Worm (Caenorhabditis elegans) whole organism, young adult: ENCODE results near the gene lrch-1.

Experiments used
- B0019.2 ChIP-seq: fragments of 200-800 bp; sonication (Bioruptor generic); conservative IDR thresholded peaks from 2 replicates; pipeline ENCODE4 v1.3.6; 2022; ENCODE audit warnings: missing genetic modification reagents, missing genetic modification characterization, missing compliant biosample characterization
- B0035.1 ChIP-seq: sonication (generic microtip); optimal IDR thresholded peaks from 2 replicates; lab custom pipeline; 2016; ENCODE audit warnings: missing genetic modification characterization, mild to moderate bottlenecking, missing compliant biosample characterization, missing genotype, missing genetic modification reagents
- B0261.1 ChIP-seq: sonication (generic microtip); optimal IDR thresholded peaks from 2 replicates; lab custom pipeline; 2016; ENCODE audit warnings: mild to moderate bottlenecking, missing genetic modification characterization, moderate library complexity, missing compliant biosample characterization
- C06A6.2 ChIP-seq: fragments of 200-800 bp; sonication (Bioruptor generic); conservative IDR thresholded peaks from 2 replicates; pipeline ENCODE4 v1.3.6; 2022; ENCODE audit warnings: missing genetic modification characterization, missing compliant biosample characterization
- F23B12.7 ChIP-seq: sonication (generic microtip); optimal IDR thresholded peaks from 2 replicates; lab custom pipeline; 2017; ENCODE audit warnings: missing genetic modification characterization, mild to moderate bottlenecking, missing compliant biosample characterization, antibody characterized with exemption, moderate library complexity; ENCODE audit not compliant: insufficient read depth
- F52B5.7 ChIP-seq: sonication (generic microtip); optimal IDR thresholded peaks from 2 replicates; lab custom pipeline; 2016; ENCODE audit warnings: mild to moderate bottlenecking, missing genetic modification characterization, missing compliant biosample characterization
- F57C9.4 ChIP-seq: sonication (generic microtip); optimal IDR thresholded peaks from 2 replicates; lab custom pipeline; 2017; ENCODE audit warnings: mild to moderate bottlenecking, missing genetic modification characterization, missing compliant biosample characterization
- T07F8.4 ChIP-seq: sonication (generic microtip); optimal IDR thresholded peaks from 2 replicates; lab custom pipeline; 2016; ENCODE audit warnings: mild to moderate bottlenecking, missing genetic modification characterization, moderate library complexity, missing compliant biosample characterization
- ama-1 ChIP-seq, 3 experiments: fragments of 150-350 bp in 1 of 3; sonication (generic microtip) in 2 of 3; optimal IDR thresholded peaks; 2 replicates each; lab custom pipeline; 2014 to 2018; ENCODE audit warnings: missing biosample characterization in 2 of 3, missing genetic modification characterization in 2 of 3, missing genetic modification reagents in 2 of 3
- attf-3 ChIP-seq: fragments of 200-800 bp; sonication (Bioruptor generic); conservative IDR thresholded peaks from 2 replicates; pipeline ENCODE4 v1.3.6; 2022; ENCODE audit warnings: missing genetic modification reagents, missing genetic modification characterization, missing compliant biosample characterization
- attf-6 ChIP-seq: fragments of 200-800 bp; sonication (Bioruptor generic); IDR thresholded peaks from 2 replicates; pipeline ENCODE4 v1.3.6; 2022; ENCODE audit warnings: missing genetic modification reagents, missing genetic modification characterization, missing compliant biosample characterization
- bed-1 ChIP-seq: fragments of 200-800 bp; sonication (Bioruptor generic); IDR thresholded peaks from 2 replicates; pipeline ENCODE4 v1.3.6; 2022; ENCODE audit warnings: missing genetic modification reagents, missing genetic modification characterization, missing compliant biosample characterization
- bed-2 ChIP-seq: fragments of 200-800 bp; sonication (Bioruptor generic); IDR thresholded peaks from 2 replicates; pipeline ENCODE4 v1.3.6; 2022; ENCODE audit warnings: missing genetic modification reagents, missing genetic modification characterization, missing compliant biosample characterization
- ccch-3 ChIP-seq: fragments of 200-800 bp; sonication (Bioruptor generic); optimal IDR thresholded peaks from 2 replicates; lab custom pipeline; 2018; ENCODE audit warnings: mild to moderate bottlenecking, missing genetic modification characterization, missing compliant biosample characterization
- cebp-1 ChIP-seq, 2 experiments: fragments of 200-800 bp in 1 of 2; sonication (Bioruptor generic) in 1 of 2; sonication (generic microtip) in 1 of 2; IDR thresholded peaks in 1 of 2; optimal IDR thresholded peaks in 1 of 2; 2 replicates each; pipeline versions ENCODE4 v1.3.6 to Lab custom; 2017 to 2022; ENCODE audit warnings: missing compliant biosample characterization in 2 of 2, missing genetic modification characterization in 2 of 2, mild to moderate bottlenecking in 1 of 2, missing genetic modification reagents in 1 of 2, moderate library complexity in 1 of 2
- cebp-2 ChIP-seq: fragments of 200-800 bp; sonication (Bioruptor generic); IDR thresholded peaks from 2 replicates; pipeline ENCODE4 v1.3.6; 2022; ENCODE audit warnings: missing genetic modification characterization, missing compliant biosample characterization
- ceh-100 ChIP-seq: fragments of 200-800 bp; sonication (Bioruptor generic); IDR thresholded peaks from 2 replicates; pipeline ENCODE4 v1.3.6; 2022; ENCODE audit warnings: missing genetic modification reagents, missing genetic modification characterization, missing compliant biosample characterization
- ceh-40 ChIP-seq: fragments of 200-800 bp; sonication (Bioruptor generic); IDR thresholded peaks from 2 replicates; pipeline ENCODE4 v1.3.6; 2022; ENCODE audit warnings: missing genetic modification characterization, missing compliant biosample characterization
- ceh-79 ChIP-seq: sonication (generic microtip); optimal IDR thresholded peaks from 2 replicates; lab custom pipeline; 2017; ENCODE audit warnings: mild to moderate bottlenecking, missing genetic modification characterization, missing compliant biosample characterization
- chd-7 ChIP-seq: sonication (generic microtip); optimal IDR thresholded peaks from 2 replicates; lab custom pipeline; 2016; ENCODE audit warnings: mild to moderate bottlenecking, missing genetic modification characterization, moderate library complexity, missing compliant biosample characterization
- dox-1 ChIP-seq: fragments of 200-800 bp; sonication (Bioruptor generic); IDR thresholded peaks from 2 replicates; pipeline ENCODE4 v1.3.6; 2022; ENCODE audit warnings: missing genetic modification reagents, missing genetic modification characterization, missing compliant biosample characterization
- dpl-1 ChIP-seq: fragments of 150-350 bp; optimal IDR thresholded peaks from 2 replicates; lab custom pipeline; 2014; ENCODE audit warnings: missing biosample characterization, missing genetic modification reagents, missing genetic modification characterization
- egrh-3 ChIP-seq: fragments of 200-800 bp; sonication (Bioruptor generic); IDR thresholded peaks from 2 replicates; pipeline ENCODE4 v1.3.6; 2022; ENCODE audit warnings: missing genetic modification reagents, missing genetic modification characterization, missing compliant biosample characterization
- fkh-3 ChIP-seq: sonication (generic microtip); optimal IDR thresholded peaks from 2 replicates; lab custom pipeline; 2016; ENCODE audit warnings: mild to moderate bottlenecking, missing genetic modification characterization, missing compliant biosample characterization
- gei-17 ChIP-seq: fragments of 200-800 bp; sonication (Bioruptor generic); optimal IDR thresholded peaks from 2 replicates; lab custom pipeline; 2018; ENCODE audit warnings: mild to moderate bottlenecking, missing genetic modification characterization, missing compliant biosample characterization
- hlh-12 ChIP-seq: sonication (generic microtip); optimal IDR thresholded peaks from 2 replicates; lab custom pipeline; 2016; ENCODE audit warnings: missing genetic modification characterization, missing compliant biosample characterization
- hmg-1.2 ChIP-seq: fragments of 200-800 bp; sonication (Bioruptor generic); IDR thresholded peaks from 2 replicates; pipeline ENCODE4 v1.3.6; 2022; ENCODE audit warnings: missing genetic modification reagents, missing genetic modification characterization, missing compliant biosample characterization
- hmg-20 ChIP-seq: fragments of 200-800 bp; sonication (Bioruptor generic); IDR thresholded peaks from 2 replicates; pipeline ENCODE4 v1.3.6; 2022; ENCODE audit warnings: missing genetic modification reagents, missing genetic modification characterization, missing compliant biosample characterization
- lin-26 ChIP-seq: fragments of 200-800 bp; sonication (Bioruptor generic); IDR thresholded peaks from 2 replicates; pipeline ENCODE4 v1.3.6; 2022; ENCODE audit warnings: missing genetic modification reagents, missing genetic modification characterization, missing compliant biosample characterization
- lin-35 ChIP-seq, 3 experiments: fragments of 150-350 bp in 2 of 3; sonication (generic microtip) in 1 of 3; optimal IDR thresholded peaks; 2 replicates each; lab custom pipeline; 2014 to 2018; ENCODE audit warnings: missing biosample characterization in 3 of 3, missing genetic modification characterization in 3 of 3, missing genetic modification reagents in 3 of 3
- lin-40 ChIP-seq: sonication (generic microtip); optimal IDR thresholded peaks from 2 replicates; lab custom pipeline; 2016; ENCODE audit warnings: missing genetic modification characterization, mild to moderate bottlenecking, missing compliant biosample characterization, missing genotype, missing genetic modification reagents
- madf-10 ChIP-seq: sonication (generic microtip); optimal IDR thresholded peaks from 2 replicates; lab custom pipeline; 2016; ENCODE audit warnings: mild to moderate bottlenecking, missing genetic modification characterization, missing compliant biosample characterization
- mel-28 ChIP-seq: sonication (generic microtip); optimal IDR thresholded peaks from 2 replicates; lab custom pipeline; 2016; ENCODE audit warnings: borderline replicate concordance, mild to moderate bottlenecking, missing genetic modification characterization, missing compliant biosample characterization
- mes-4 ChIP-seq: sonication (generic microtip); optimal IDR thresholded peaks from 2 replicates; lab custom pipeline; 2016; ENCODE audit warnings: missing genotype, missing genetic modification characterization, missing compliant biosample characterization
- mxl-1 ChIP-seq: sonication (generic microtip); optimal IDR thresholded peaks from 2 replicates; lab custom pipeline; 2016; ENCODE audit warnings: missing genetic modification characterization, missing compliant biosample characterization
- nfyb-1 ChIP-seq: fragments of 200-800 bp; sonication (Bioruptor generic); IDR thresholded peaks from 2 replicates; pipeline ENCODE4 v1.3.6; 2022; ENCODE audit warnings: missing genetic modification reagents, missing genetic modification characterization, missing compliant biosample characterization
- rcor-1 ChIP-seq: fragments of 200-800 bp; sonication (Bioruptor generic); IDR thresholded peaks from 2 replicates; pipeline ENCODE4 v1.3.6; 2022; ENCODE audit warnings: missing genetic modification reagents, missing genetic modification characterization, missing compliant biosample characterization
- rec-8 ChIP-seq, 2 experiments: sonication (generic microtip); optimal IDR thresholded peaks; 2 replicates each; lab custom pipeline; 2016; ENCODE audit warnings: mild to moderate bottlenecking in 2 of 2, missing genetic modification characterization in 2 of 2, missing genetic modification reagents in 2 of 2, missing genotype in 2 of 2, missing biosample characterization in 1 of 2, missing compliant biosample characterization in 1 of 2, moderate library complexity in 1 of 2
- repo-1 ChIP-seq: sonication (generic microtip); optimal IDR thresholded peaks from 2 replicates; lab custom pipeline; 2017; ENCODE audit warnings: mild to moderate bottlenecking, missing genetic modification characterization, missing compliant biosample characterization
- rpc-1 ChIP-seq, 2 experiments: fragments of 150-350 bp in 1 of 2; sonication (generic microtip) in 1 of 2; optimal IDR thresholded peaks; 2 replicates each; lab custom pipeline; 2014 to 2018; ENCODE audit warnings: missing biosample characterization in 1 of 2, missing genetic modification characterization in 1 of 2, missing genetic modification reagents in 1 of 2, missing genotype in 1 of 2
- somi-1 ChIP-seq: fragments of 200-800 bp; sonication (Bioruptor generic); optimal IDR thresholded peaks from 2 replicates; lab custom pipeline; 2018; ENCODE audit warnings: mild to moderate bottlenecking, missing genetic modification characterization, missing compliant biosample characterization
- unc-62 ChIP-seq: fragments of 150-350 bp; optimal IDR thresholded peaks from 2 replicates; lab custom pipeline; 2014; ENCODE audit warnings: missing biosample characterization, missing genetic modification reagents, missing genetic modification characterization
- xnd-1 ChIP-seq: sonication (generic microtip); optimal IDR thresholded peaks from 2 replicates; lab custom pipeline; 2016; ENCODE audit warnings: missing genotype, missing genetic modification reagents, missing genetic modification characterization, missing compliant biosample characterization
- ztf-26 ChIP-seq: sonication (generic microtip); optimal IDR thresholded peaks from 2 replicates; lab custom pipeline; 2017; ENCODE audit warnings: missing genetic modification characterization, missing compliant biosample characterization
- ztf-3 ChIP-seq: fragments of 200-800 bp; sonication (Bioruptor generic); optimal IDR thresholded peaks from 2 replicates; lab custom pipeline; 2018; ENCODE audit warnings: mild to moderate bottlenecking, missing genetic modification characterization, missing compliant biosample characterization
- ztf-6 ChIP-seq: fragments of 200-800 bp; sonication (Bioruptor generic); IDR thresholded peaks from 2 replicates; pipeline ENCODE4 v1.3.6; 2022; ENCODE audit warnings: missing genetic modification reagents, missing genetic modification characterization, missing compliant biosample characterization

The lrch-1 gene

DNA sequence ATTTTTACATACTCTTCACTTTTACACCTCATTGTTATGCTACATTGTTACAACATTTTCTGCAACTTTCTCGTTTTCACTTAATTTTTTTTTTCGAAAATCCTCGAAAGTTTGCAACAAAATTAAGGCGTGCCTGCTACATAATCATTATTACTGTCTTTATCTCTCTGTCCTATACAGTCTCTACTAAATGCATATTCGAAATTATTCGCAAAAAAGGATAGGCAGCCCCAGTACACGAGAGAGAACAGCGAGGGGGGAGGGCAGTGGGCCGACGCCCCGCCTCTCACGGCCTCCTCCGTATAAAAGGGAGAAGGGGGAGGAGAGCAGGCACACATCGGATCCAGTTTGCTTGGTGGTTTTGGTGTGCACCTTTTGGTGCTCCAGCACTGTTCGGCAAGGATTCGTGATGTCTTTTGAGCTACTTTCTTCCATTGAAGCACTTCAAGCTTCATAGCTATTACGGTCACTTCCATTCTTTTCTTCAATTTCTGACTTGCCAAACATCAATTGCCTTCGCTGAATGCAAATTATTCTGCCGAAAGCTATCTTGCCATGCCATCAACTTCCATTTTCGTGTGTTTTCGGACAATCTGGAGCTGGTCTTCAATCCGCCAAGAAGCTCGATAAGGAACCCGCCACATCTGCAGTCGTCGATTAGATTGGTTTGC lies 35.6 kb upstream of the lrch-1 start (continued):
- TF ChIP-seq dpl-1 (GFP tag; lab: Kevin White, UChicago) (no peak), T07F8.4 (tag; lab: Kevin White, UChicago) (no peak), ceh-79 (tag; lab: Kevin White, UChicago) (no peak), F52B5.7 (tag; lab: Kevin White, UChicago) (peak; percentile 34), egrh-3 (GFP tag; lab: Robert Waterston, UW) (peak; percentile 85), ztf-6 (GFP tag; lab: Robert Waterston, UW) (no peak), bed-1 (no peak), hlh-12 (tag; lab: Kevin White, UChicago) (no peak), fkh-3 (no peak), xnd-1 (tag; lab: Kevin White, UChicago) (no peak), dox-1 (GFP tag; lab: Robert Waterston, UW) (peak; percentile 36; the same call in 1 of the 2 replicates), C06A6.2 (GFP tag; lab: Robert Waterston, UW) (0 out of 2 replicates have a peak, but pooled peaks have one; percentile 11), gei-17 (peak; percentile 66), hmg-1.2 (GFP tag; lab: Robert Waterston, UW) (peak; percentile 36), ceh-100 (no peak), F23B12.7 (tag; lab: Kevin White, UChicago) (no peak), mel-28 (tag; lab: Kevin White, UChicago) (no peak), rec-8 (tag; optimal IDR thresholded peaks at IDR 0.05; lab: Kevin White, UChicago) (no peak), unc-62 (GFP tag; lab: Kevin White, UChicago) (peak; percentile 6), cebp-1 (GFP tag; IDR thresholded peaks at IDR 0.05; lab: Robert Waterston, UW) (0 out of 2 replicates have a peak, but pooled peaks have one; percentile 40), cebp-1 (tag; optimal IDR thresholded peaks at IDR 0.05; lab: Kevin White, UChicago) (peak; percentile 51), ztf-3 (GFP tag; lab: Kevin White, UChicago) (peak; percentile 9), bed-2 (GFP tag; lab: Robert Waterston, UW) (no peak), attf-6 (GFP tag; lab: Robert Waterston, UW) (no peak), cebp-2 (0 out of 2 replicates have a peak, but pooled peaks have one; percentile 13), nfyb-1 (GFP tag; lab: Robert Waterston, UW) (0 out of 2 replicates have a peak, but pooled peaks have one; percentile 61), mxl-1 (tag; lab: Kevin White, UChicago) (no peak), lin-35 (GFP tag; optimal IDR thresholded peaks at IDR 0.05; lab: Kevin White, UChicago) (no peak), attf-3 (no peak), lin-40 (tag; lab: Kevin White, UChicago) (peak; percentile 40), rpc-1 (optimal IDR thresholded peaks at IDR 0.05; lab: Kevin White, UChicago) (no peak), rpc-1 (tag; optimal IDR thresholded peaks at IDR 0.05; lab: Kevin White, UChicago) (no peak), madf-10 (tag; lab: Kevin White, UChicago) (no peak), repo-1 (tag; lab: Kevin White, UChicago) (peak; percentile 27), somi-1 (no peak), lin-26 (GFP tag; lab: Robert Waterston, UW) (peak; percentile 49; the same call in 1 of the 2 replicates), ama-1 (optimal IDR thresholded peaks at IDR 0.05; lab: Kevin White, UChicago) (peak; percentile 98), ama-1 (GFP tag; optimal IDR thresholded peaks at IDR 0.05; lab: Kevin White, UChicago) (peak in 1 of 2 experiments; percentile 34), hmg-20 (GFP tag; lab: Robert Waterston, UW) (no peak; the same call in none of the 2 replicates), B0019.2 (GFP tag; lab: Robert Waterston, UW) (no peak), B0261.1 (tag; lab: Kevin White, UChicago) (no peak), ztf-26 (tag; lab: Kevin White, UChicago) (peak; percentile 54), B0035.1 (tag; lab: Kevin White, UChicago) (no peak), chd-7 (tag; lab: Kevin White, UChicago) (peak; percentile 30), ccch-3 (GFP tag; lab: Kevin White, UChicago) (no peak), mes-4 (no peak), rcor-1 (no peak), F57C9.4 (tag; lab: Kevin White, UChicago) (peak; percentile 26), ceh-40 (GFP tag; lab: Robert Waterston, UW) (no peak)
